Worm (Caenorhabditis elegans) whole organism, young adult: ENCODE data around the gene fbxb-45.
"Not testable (repeated sequence)": the region's sequence is repeated elsewhere in the genome, so short reads cannot be mapped to it uniquely, and the experiment has no call there.

Experiments
- Y53G8AR.9 ChIP-seq: fragments of 200-800 bp; sonication (Bioruptor generic); conservative IDR thresholded peaks from 2 replicates; pipeline ENCODE4 v1.3.6; 2022; ENCODE audit warnings: missing genetic modification reagents, missing genetic modification characterization, missing compliant biosample characterization
- akir-1 ChIP-seq: fragments of 200-800 bp; sonication (Bioruptor generic); optimal IDR thresholded peaks from 2 replicates; lab custom pipeline; 2018; ENCODE audit warnings: mild to moderate bottlenecking, missing genetic modification characterization, moderate library complexity, missing compliant biosample characterization
- ama-1 ChIP-seq, 3 experiments: fragments of 150-350 bp in 1 of 3; sonication (generic microtip) in 2 of 3; optimal IDR thresholded peaks; 2 replicates each; lab custom pipeline; 2014 to 2018; ENCODE audit warnings: missing biosample characterization in 2 of 3, missing genetic modification characterization in 2 of 3, missing genetic modification reagents in 2 of 3
- ceh-100 ChIP-seq: fragments of 200-800 bp; sonication (Bioruptor generic); IDR thresholded peaks from 2 replicates; pipeline ENCODE4 v1.3.6; 2022; ENCODE audit warnings: missing genetic modification reagents, missing genetic modification characterization, missing compliant biosample characterization
- ceh-91 ChIP-seq: fragments of 200-800 bp; sonication (Bioruptor generic); IDR thresholded peaks from 2 replicates; pipeline ENCODE4 v1.3.6; 2022; ENCODE audit warnings: missing genetic modification reagents, missing genetic modification characterization, missing compliant biosample characterization
- dpl-1 ChIP-seq: fragments of 150-350 bp; optimal IDR thresholded peaks from 2 replicates; lab custom pipeline; 2014; ENCODE audit warnings: missing biosample characterization, missing genetic modification reagents, missing genetic modification characterization
- hmg-20 ChIP-seq: fragments of 200-800 bp; sonication (Bioruptor generic); IDR thresholded peaks from 2 replicates; pipeline ENCODE4 v1.3.6; 2022; ENCODE audit warnings: missing genetic modification reagents, missing genetic modification characterization, missing compliant biosample characterization
- madf-10 ChIP-seq: sonication (generic microtip); optimal IDR thresholded peaks from 2 replicates; lab custom pipeline; 2016; ENCODE audit warnings: mild to moderate bottlenecking, missing genetic modification characterization, missing compliant biosample characterization
- mes-4 ChIP-seq: sonication (generic microtip); optimal IDR thresholded peaks from 2 replicates; lab custom pipeline; 2016; ENCODE audit warnings: missing genotype, missing genetic modification characterization, missing compliant biosample characterization
- pbrm-1 ChIP-seq: fragments of 200-800 bp; sonication (Bioruptor generic); IDR thresholded peaks from 2 replicates; pipeline ENCODE4 v1.3.6; 2022; ENCODE audit warnings: missing genetic modification reagents, missing genetic modification characterization, missing compliant biosample characterization
- rcor-1 ChIP-seq: fragments of 200-800 bp; sonication (Bioruptor generic); IDR thresholded peaks from 2 replicates; pipeline ENCODE4 v1.3.6; 2022; ENCODE audit warnings: missing genetic modification reagents, missing genetic modification characterization, missing compliant biosample characterization
- repo-1 ChIP-seq: sonication (generic microtip); optimal IDR thresholded peaks from 2 replicates; lab custom pipeline; 2017; ENCODE audit warnings: mild to moderate bottlenecking, missing genetic modification characterization, missing compliant biosample characterization
- ztf-3 ChIP-seq: fragments of 200-800 bp; sonication (Bioruptor generic); optimal IDR thresholded peaks from 2 replicates; lab custom pipeline; 2018; ENCODE audit warnings: mild to moderate bottlenecking, missing genetic modification characterization, missing compliant biosample characterization

- not testable (repeated sequence) for TF ChIP-seq pbrm-1 (GFP tag; lab: Robert Waterston, UW); ztf-3 (GFP tag; lab: Kevin White, UChicago); mes-4 (tag; lab: Kevin White, UChicago); rcor-1 (GFP tag; lab: Robert Waterston, UW); ama-1 (optimal IDR thresholded peaks at IDR 0.05; lab: Kevin White, UChicago); ama-1 (GFP tag; optimal IDR thresholded peaks at IDR 0.05; lab: Kevin White, UChicago); madf-10 (tag; lab: Kevin White, UChicago); akir-1 (GFP tag; lab: Kevin White, UChicago); ceh-91 (GFP tag; lab: Robert Waterston, UW); repo-1 (tag; lab: Kevin White, UChicago); Y53G8AR.9 (GFP tag; lab: Robert Waterston, UW); hmg-20 (GFP tag; lab: Robert Waterston, UW); ceh-100 (GFP tag; lab: Robert Waterston, UW); dpl-1 (GFP tag; lab: Kevin White, UChicago)
Measured at ce11 chrII:1024684-1025083, 19.1 kb downstream of the fbxb-45 start, which contains the start of gene btb-11.
